Worm (Caenorhabditis elegans) whole organism, late embryonic: ENCODE measurements around the gene kvs-4.

Experiments used
- K09A11.1 ChIP-seq: sonication (generic microtip); optimal IDR thresholded peaks from 2 replicates; lab custom pipeline; 2017; ENCODE audit warnings: antibody characterized with exemption, mild to moderate bottlenecking, missing genetic modification characterization, missing compliant biosample characterization; ENCODE audit not compliant: insufficient read depth
- T23F11.4 ChIP-seq: fragments of 200-800 bp; sonication (Bioruptor generic); optimal IDR thresholded peaks from 2 replicates; lab custom pipeline; 2018; ENCODE audit warnings: mild to moderate bottlenecking, missing genetic modification characterization, missing compliant biosample characterization
- ceh-14 ChIP-seq: sonication (generic microtip); optimal IDR thresholded peaks from 2 replicates; lab custom pipeline; 2016; ENCODE audit warnings: missing genotype, missing genetic modification characterization, missing compliant biosample characterization
- ceh-9 ChIP-seq: sonication (generic microtip); optimal IDR thresholded peaks from 2 replicates; lab custom pipeline; 2016; ENCODE audit warnings: mild to moderate bottlenecking, missing genetic modification characterization, inconsistent platforms, missing compliant biosample characterization
- che-1 ChIP-seq: sonication (generic microtip); optimal IDR thresholded peaks from 2 replicates; lab custom pipeline; 2016; ENCODE audit warnings: mild to moderate bottlenecking, missing genetic modification characterization, missing compliant biosample characterization
- dve-1 ChIP-seq: sonication (generic microtip); optimal IDR thresholded peaks from 2 replicates; lab custom pipeline; 2017; ENCODE audit warnings: antibody characterized with exemption, mild to moderate bottlenecking, missing genetic modification characterization, missing compliant biosample characterization
- lin-11 ChIP-seq: fragments of 200-800 bp; sonication (Bioruptor generic); optimal IDR thresholded peaks from 2 replicates; lab custom pipeline; 2018; ENCODE audit warnings: mild to moderate bottlenecking, missing genetic modification characterization, missing compliant biosample characterization
- mec-3 ChIP-seq: sonication (generic microtip); optimal IDR thresholded peaks from 2 replicates; lab custom pipeline; 2016; ENCODE audit warnings: borderline replicate concordance, missing genetic modification characterization, missing compliant biosample characterization
- npax-4 ChIP-seq: sonication (generic microtip); optimal IDR thresholded peaks from 2 replicates; lab custom pipeline; 2016; ENCODE audit warnings: missing genetic modification characterization, missing compliant biosample characterization
- pqm-1 ChIP-seq: sonication (generic microtip); optimal IDR thresholded peaks from 2 replicates; lab custom pipeline; 2016; ENCODE audit warnings: missing genetic modification characterization, missing compliant biosample characterization
- sox-4 ChIP-seq: sonication (generic microtip); optimal IDR thresholded peaks from 2 replicates; lab custom pipeline; 2017; ENCODE audit warnings: mild to moderate bottlenecking, missing genetic modification characterization, inconsistent platforms, missing compliant biosample characterization
- unc-42 ChIP-seq: sonication (generic microtip); optimal IDR thresholded peaks from 2 replicates; lab custom pipeline; 2016; ENCODE audit warnings: missing genotype, missing genetic modification characterization, missing compliant biosample characterization
- unc-55 ChIP-seq: sonication (generic microtip); optimal IDR thresholded peaks from 2 replicates; lab custom pipeline; 2017; ENCODE audit warnings: missing biosample characterization, missing genetic modification reagents, missing genetic modification characterization
- zip-5 ChIP-seq: sonication (generic microtip); optimal IDR thresholded peaks from 2 replicates; lab custom pipeline; 2016; ENCODE audit warnings: missing genetic modification characterization, missing compliant biosample characterization

DNA sequence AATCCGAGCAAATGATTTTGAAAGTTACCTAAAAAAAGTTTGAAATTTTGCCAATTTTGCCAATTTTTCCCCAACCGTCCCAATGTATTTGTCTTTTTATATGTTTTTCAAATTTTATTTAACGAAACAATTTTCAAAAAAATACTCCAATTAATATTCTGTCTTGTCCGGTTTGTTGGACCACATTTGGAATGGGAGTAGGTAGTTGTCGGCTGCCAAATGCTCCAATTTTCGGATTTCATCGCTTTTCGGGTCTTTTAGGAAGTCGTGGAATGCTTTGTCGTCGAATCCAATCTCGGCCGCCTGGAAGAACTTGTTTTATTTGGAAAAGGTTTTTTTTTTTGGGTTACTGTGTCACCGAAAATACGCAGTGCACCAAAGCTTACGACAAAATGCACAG, 12.8 kb downstream of the kvs-4 start:
- TF ChIP-seq ceh-14 (tag; lab: Kevin White, UChicago) (no peak), pqm-1 (tag; lab: Kevin White, UChicago) (no peak), che-1 (tag; lab: Kevin White, UChicago) (no peak), mec-3 (no peak), zip-5 (tag; lab: Kevin White, UChicago) (no peak), lin-11 (tag; lab: Kevin White, UChicago) (no peak), npax-4 (tag; lab: Kevin White, UChicago) (no peak), T23F11.4 (GFP tag; lab: Kevin White, UChicago) (no peak), sox-4 (no peak), dve-1 (tag; lab: Kevin White, UChicago) (no peak), unc-42 (tag; lab: Kevin White, UChicago) (no peak), ceh-9 (no peak), unc-55 (GFP tag; lab: Kevin White, UChicago) (no peak), K09A11.1 (tag; lab: Kevin White, UChicago) (no peak)
